Worm (Caenorhabditis elegans) whole organism, L4/young adult: ENCODE results near the gene clec-47.

Source experiments
- W03F9.2 ChIP-seq: fragments of 150-350 bp; optimal IDR thresholded peaks from 2 replicates; lab custom pipeline; 2014; ENCODE audit warnings: missing biosample characterization, missing genetic modification characterization
- him-1 ChIP-seq: sonication (generic microtip); optimal IDR thresholded peaks from 2 replicates; lab custom pipeline; 2016; ENCODE audit warnings: missing genotype, missing genetic modification reagents, missing genetic modification characterization, missing compliant biosample characterization

- TF ChIP-seq him-1 (tag; lab: Kevin White, UChicago) (no peak), W03F9.2 (tag; lab: Kevin White, UChicago) (no peak)
Measured at ce11 chrV:15150661-15151060, 24.9 kb upstream of the clec-47 start, which contains the start of gene T09F5.2.
